Worm (Caenorhabditis elegans) whole organism, L2 larva: Measurements from ENCODE around the gene dod-6.

ENCODE experiments used
- C34F6.9 ChIP-seq: fragments of 150-350 bp; optimal IDR thresholded peaks from 2 replicates; lab custom pipeline; 2014; ENCODE audit warnings: missing biosample characterization, missing genetic modification characterization
- R02D3.7 ChIP-seq: fragments of 150-350 bp; optimal IDR thresholded peaks from 2 replicates; lab custom pipeline; 2014; ENCODE audit warnings: missing biosample characterization, missing genetic modification characterization
- Y55F3AM.14 ChIP-seq: fragments of 200-800 bp; sonication (Bioruptor generic); optimal IDR thresholded peaks from 2 replicates; lab custom pipeline; 2018; ENCODE audit warnings: mild to moderate bottlenecking, missing genetic modification characterization, missing compliant biosample characterization
- ZK546.5 ChIP-seq: sonication (generic microtip); optimal IDR thresholded peaks from 2 replicates; lab custom pipeline; 2017; ENCODE audit warnings: missing biosample characterization, missing genetic modification characterization
- alr-1 ChIP-seq: fragments of 150-350 bp; optimal IDR thresholded peaks from 2 replicates; lab custom pipeline; 2014; ENCODE audit warnings: missing biosample characterization, missing genetic modification characterization
- aly-2 ChIP-seq: fragments of 150-350 bp; optimal IDR thresholded peaks from 2 replicates; lab custom pipeline; 2014; ENCODE audit warnings: missing biosample characterization, missing genetic modification characterization
- ama-1 ChIP-seq: fragments of 150-350 bp; optimal IDR thresholded peaks from 2 replicates; lab custom pipeline; 2018; ENCODE audit warnings: inconsistent platforms
- ceh-82 ChIP-seq: fragments of 150-350 bp; optimal IDR thresholded peaks from 2 replicates; lab custom pipeline; 2014; ENCODE audit warnings: missing biosample characterization, missing genetic modification characterization
- crh-2 ChIP-seq: sonication (generic microtip); optimal IDR thresholded peaks from 2 replicates; lab custom pipeline; 2017; ENCODE audit warnings: missing biosample characterization, missing genetic modification characterization
- egl-27 ChIP-seq: sonication (generic microtip); optimal IDR thresholded peaks from 3 replicates; lab custom pipeline; 2017; ENCODE audit warnings: missing biosample characterization, missing genetic modification reagents, missing genetic modification characterization
- elt-1 ChIP-seq: fragments of 150-350 bp; optimal IDR thresholded peaks from 2 replicates; lab custom pipeline; 2014; ENCODE audit warnings: missing biosample characterization, missing genetic modification characterization
- elt-3 ChIP-seq: sonication (generic microtip); optimal IDR thresholded peaks from 2 replicates; lab custom pipeline; 2017; ENCODE audit warnings: missing biosample characterization, missing genetic modification characterization
- fos-1 ChIP-seq: fragments of 150-350 bp; optimal IDR thresholded peaks from 2 replicates; lab custom pipeline; 2014; ENCODE audit warnings: missing biosample characterization, missing genetic modification characterization
- gmeb-1 ChIP-seq: fragments of 150-350 bp; optimal IDR thresholded peaks from 2 replicates; lab custom pipeline; 2014; ENCODE audit warnings: missing biosample characterization, missing genetic modification characterization
- lin-11 ChIP-seq: fragments of 150-350 bp; sonication (generic microtip); optimal IDR thresholded peaks from 2 replicates; lab custom pipeline; 2014; ENCODE audit warnings: missing biosample characterization, missing genetic modification characterization, inconsistent platforms, mixed read lengths
- lsy-2 ChIP-seq, 2 experiments: fragments of 150-350 bp in 1 of 2; sonication (generic microtip) in 1 of 2; optimal IDR thresholded peaks; 2 replicates each; lab custom pipeline; 2014 to 2017; ENCODE audit warnings: missing biosample characterization in 2 of 2, missing genetic modification characterization in 2 of 2
- mab-5 ChIP-seq: fragments of 150-350 bp; optimal IDR thresholded peaks from 2 replicates; lab custom pipeline; 2014; ENCODE audit warnings: missing biosample characterization, missing genetic modification characterization
- mdl-1 ChIP-seq, 2 experiments: fragments of 150-350 bp in 1 of 2; sonication (generic microtip) in 1 of 2; optimal IDR thresholded peaks; 2 replicates each; lab custom pipeline; 2017; ENCODE audit warnings: missing biosample characterization in 2 of 2, missing genetic modification characterization in 2 of 2
- nhr-11 ChIP-seq: fragments of 150-350 bp; optimal IDR thresholded peaks from 2 replicates; lab custom pipeline; 2014; ENCODE audit warnings: missing biosample characterization, missing genetic modification characterization
- nhr-12 ChIP-seq: fragments of 150-350 bp; optimal IDR thresholded peaks from 2 replicates; lab custom pipeline; 2014; ENCODE audit warnings: missing biosample characterization, missing genetic modification characterization
- nhr-129 ChIP-seq: fragments of 150-350 bp; optimal IDR thresholded peaks from 2 replicates; lab custom pipeline; 2014; ENCODE audit warnings: missing biosample characterization, missing genetic modification characterization
- nhr-21 ChIP-seq: fragments of 150-350 bp; optimal IDR thresholded peaks from 2 replicates; lab custom pipeline; 2014; ENCODE audit warnings: missing biosample characterization, missing genetic modification characterization
- nhr-237 ChIP-seq: fragments of 150-350 bp; optimal IDR thresholded peaks from 2 replicates; lab custom pipeline; 2014; ENCODE audit warnings: missing biosample characterization, missing genetic modification characterization
- nhr-25 ChIP-seq: fragments of 150-350 bp; sonication (generic microtip); optimal IDR thresholded peaks from 3 replicates; lab custom pipeline; 2014; ENCODE audit warnings: missing biosample characterization, missing genetic modification characterization
- nhr-6 ChIP-seq: fragments of 150-350 bp; optimal IDR thresholded peaks from 2 replicates; lab custom pipeline; 2014; ENCODE audit warnings: missing biosample characterization, missing genetic modification characterization
- nhr-77 ChIP-seq: fragments of 150-350 bp; optimal IDR thresholded peaks from 2 replicates; lab custom pipeline; 2014; ENCODE audit warnings: missing biosample characterization, missing genetic modification characterization
- peb-1 ChIP-seq: fragments of 150-350 bp; optimal IDR thresholded peaks from 2 replicates; lab custom pipeline; 2014; ENCODE audit warnings: missing biosample characterization, missing genetic modification characterization
- sem-4 ChIP-seq: fragments of 150-350 bp; optimal IDR thresholded peaks from 2 replicates; lab custom pipeline; 2014; ENCODE audit warnings: missing biosample characterization, missing genetic modification reagents, missing genetic modification characterization
- skn-1 ChIP-seq: sonication (generic microtip); optimal IDR thresholded peaks from 2 replicates; lab custom pipeline; 2017; ENCODE audit warnings: missing biosample characterization, missing genetic modification characterization
- sma-3 ChIP-seq: sonication (generic microtip); optimal IDR thresholded peaks from 2 replicates; lab custom pipeline; 2016; ENCODE audit warnings: missing genetic modification reagents, missing genetic modification characterization, missing compliant biosample characterization
- sma-9 ChIP-seq, 2 experiments: fragments of 150-350 bp in 1 of 2; sonication (generic microtip) in 1 of 2; optimal IDR thresholded peaks; 2 replicates each; lab custom pipeline; 2014 to 2016; ENCODE audit warnings: missing genetic modification characterization in 2 of 2, mild to moderate bottlenecking in 1 of 2, missing biosample characterization in 1 of 2, missing compliant biosample characterization in 1 of 2, missing genetic modification reagents in 1 of 2, moderate library complexity in 1 of 2
- snpc-4 ChIP-seq: fragments of 150-350 bp; optimal IDR thresholded peaks from 2 replicates; lab custom pipeline; 2014; ENCODE audit warnings: missing biosample characterization, missing genetic modification characterization
- unc-39 ChIP-seq: fragments of 150-350 bp; optimal IDR thresholded peaks from 2 replicates; lab custom pipeline; 2014; ENCODE audit warnings: missing biosample characterization, missing genetic modification characterization
- unc-55 ChIP-seq: fragments of 150-350 bp; sonication (generic microtip); optimal IDR thresholded peaks from 3 replicates; lab custom pipeline; 2014; ENCODE audit warnings: missing biosample characterization, missing genetic modification reagents, missing genetic modification characterization
- unc-62 ChIP-seq: fragments of 150-350 bp; optimal IDR thresholded peaks from 2 replicates; lab custom pipeline; 2014; ENCODE audit warnings: missing biosample characterization, missing genetic modification reagents, missing genetic modification characterization
- zag-1 ChIP-seq: fragments of 150-350 bp; optimal IDR thresholded peaks from 2 replicates; lab custom pipeline; 2014; ENCODE audit warnings: missing biosample characterization, missing genetic modification characterization
- ztf-1 ChIP-seq: fragments of 200-800 bp; sonication (Bioruptor generic); conservative IDR thresholded peaks from 2 replicates; pipeline ENCODE4 v1.3.6; 2022; ENCODE audit warnings: missing genetic modification characterization, missing compliant biosample characterization
- ztf-11 ChIP-seq: sonication (generic microtip); optimal IDR thresholded peaks from 2 replicates; lab custom pipeline; 2017; ENCODE audit warnings: missing biosample characterization, missing genetic modification characterization
- ztf-4 ChIP-seq: fragments of 150-350 bp; optimal IDR thresholded peaks from 2 replicates; lab custom pipeline; 2014; ENCODE audit warnings: missing biosample characterization, missing genetic modification characterization

Gene dod-6

DNA sequence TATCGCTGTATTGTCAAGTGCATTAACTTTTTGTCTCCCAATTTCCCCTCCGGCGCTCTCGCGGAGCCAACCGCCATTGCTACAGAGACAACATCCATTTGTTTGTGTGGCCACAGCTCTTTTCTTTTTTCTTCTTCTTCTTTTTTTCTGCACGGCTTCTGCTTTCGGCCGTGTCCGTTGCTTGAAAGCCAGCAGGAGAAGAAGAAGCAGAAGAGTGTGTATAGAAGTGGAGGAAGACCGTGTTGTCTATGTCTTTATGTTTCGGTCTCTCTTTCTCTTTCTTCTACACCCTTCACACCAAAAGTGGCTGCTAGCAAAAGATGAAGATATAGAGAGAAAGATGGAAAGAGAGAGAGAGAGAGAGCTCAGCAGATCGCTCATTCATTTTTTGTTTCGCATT is 9.7 kb upstream of the dod-6 start:
- TF ChIP-seq nhr-129 (tag; lab: Kevin White, UChicago) (peak; percentile 40), fos-1 (tag; lab: Kevin White, UChicago) (no peak), C34F6.9 (tag; lab: Kevin White, UChicago) (peak; percentile 69), sma-9 (GFP tag; optimal IDR thresholded peaks at IDR 0.05; lab: Kevin White, UChicago) (no peak), sma-9 (tag; optimal IDR thresholded peaks at IDR 0.05; lab: Kevin White, UChicago) (no peak), lsy-2 (tag; optimal IDR thresholded peaks at IDR 0.05; lab: Kevin White, UChicago) (peak in 1 of 2 experiments; percentile 52), snpc-4 (tag; lab: Kevin White, UChicago) (peak; percentile 60), zag-1 (tag; lab: Kevin White, UChicago) (peak; percentile 20), ZK546.5 (tag; lab: Kevin White, UChicago) (no peak), unc-55 (peak; percentile 91), ceh-82 (tag; lab: Kevin White, UChicago) (no peak)

DNA sequence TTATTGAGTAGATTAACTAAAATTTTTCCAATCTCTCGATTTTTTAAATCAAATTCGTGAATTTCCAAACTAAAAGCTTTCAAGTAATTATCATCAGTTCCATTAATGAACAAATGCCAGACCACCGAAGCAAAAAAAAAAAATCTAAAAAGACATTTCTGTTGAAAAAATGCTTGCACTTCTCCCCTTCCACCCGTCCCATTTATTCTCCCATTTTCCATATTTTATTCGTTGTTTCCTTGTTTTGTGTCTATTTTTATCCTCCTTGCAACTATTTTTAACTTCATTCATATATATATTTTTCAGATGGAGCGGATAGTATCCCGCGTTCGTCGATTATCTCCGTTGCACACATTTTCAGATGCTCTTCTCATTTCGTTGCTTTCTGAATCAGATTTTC is 8.6 kb upstream of the dod-6 start, which contains the start of gene epac-1:
Gene epac-1, plus strand, starts transcription at position 301 of the 400 bp plus-strand sequence.
- no peak for TF ChIP-seq lsy-2 (tag; optimal IDR thresholded peaks at IDR 0.05; lab: Kevin White, UChicago)
- TF ChIP-seq peb-1 (tag; lab: Kevin White, UChicago): no peak
- no peak for TF ChIP-seq unc-62 (GFP tag; lab: Kevin White, UChicago)
- no peak for TF ChIP-seq sma-3 (GFP tag; lab: Kevin White, UChicago)
- TF ChIP-seq ztf-4 (tag; lab: Kevin White, UChicago): no peak
- TF ChIP-seq sem-4 (tag; lab: Kevin White, UChicago): no peak
- no peak for TF ChIP-seq skn-1 (tag; lab: Kevin White, UChicago)
- no peak for TF ChIP-seq nhr-77 (tag; lab: Kevin White, UChicago)
- no peak for TF ChIP-seq C34F6.9 (tag; lab: Kevin White, UChicago)

DNA sequence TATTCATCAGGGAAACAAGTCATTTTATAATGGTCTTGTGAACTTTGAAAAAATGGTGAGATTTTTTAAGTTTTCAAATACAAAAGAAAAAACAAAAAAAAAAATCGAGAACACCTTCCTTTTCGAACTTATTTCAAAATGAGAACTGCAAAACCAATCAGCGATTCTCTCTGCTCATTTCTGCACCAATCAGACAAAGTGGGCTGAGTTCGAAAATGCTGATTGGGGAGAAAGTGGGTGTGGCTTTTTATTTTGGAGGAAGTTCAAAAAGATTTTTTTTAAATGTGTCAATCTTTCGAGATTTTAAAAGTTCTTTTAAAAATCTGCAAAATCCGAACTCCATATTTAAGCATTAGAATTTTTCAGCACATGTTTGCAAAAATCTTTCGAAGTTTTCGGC is 2.9 kb upstream of the dod-6 start:
- TF ChIP-seq ama-1 (lab: Kevin White, UChicago) (no peak), ztf-1 (GFP tag; lab: Robert Waterston, UW) (no peak), nhr-11 (no peak), peb-1 (tag; lab: Kevin White, UChicago) (no peak), unc-39 (tag; lab: Kevin White, UChicago) (no peak), egl-27 (no peak), sma-3 (GFP tag; lab: Kevin White, UChicago) (no peak), mdl-1 (tag; optimal IDR thresholded peaks at IDR 0.05; lab: Kevin White, UChicago) (no peak), snpc-4 (tag; lab: Kevin White, UChicago) (no peak), ztf-11 (tag; lab: Kevin White, UChicago) (no peak), alr-1 (tag; lab: Kevin White, UChicago) (no peak), nhr-12 (tag; lab: Kevin White, UChicago) (no peak), nhr-237 (no peak), elt-3 (tag; lab: Kevin White, UChicago) (no peak), zag-1 (tag; lab: Kevin White, UChicago) (no peak)

DNA sequence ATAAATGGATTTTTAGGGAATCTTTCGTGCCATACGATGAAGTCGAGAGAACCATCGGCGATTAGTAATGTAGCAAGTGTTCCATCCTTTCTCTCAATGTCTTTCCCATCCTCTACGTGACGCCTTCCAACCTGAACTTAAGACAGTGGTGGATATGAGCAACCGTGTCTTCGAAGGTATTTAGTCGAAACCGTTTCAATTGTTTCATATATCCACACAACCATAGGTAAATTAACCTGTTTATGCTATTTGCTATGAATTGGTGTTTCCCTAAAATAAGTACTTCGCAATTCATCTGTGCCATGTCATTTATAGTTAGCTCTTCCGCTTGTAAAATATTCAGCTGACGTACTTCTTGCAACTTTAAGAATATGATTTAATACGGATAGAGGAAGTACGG is 1.6 kb upstream of the dod-6 start:
- no peak for TF ChIP-seq nhr-11
- no peak for TF ChIP-seq nhr-25 (tag; lab: Kevin White, UChicago)
- no peak for TF ChIP-seq nhr-77 (tag; lab: Kevin White, UChicago)
- no peak for TF ChIP-seq unc-39 (tag; lab: Kevin White, UChicago)
- TF ChIP-seq nhr-237: no peak
- no peak for TF ChIP-seq nhr-21 (tag; lab: Kevin White, UChicago)
- TF ChIP-seq C34F6.9 (tag; lab: Kevin White, UChicago): no peak
- no peak for TF ChIP-seq elt-3 (tag; lab: Kevin White, UChicago)
- no peak for TF ChIP-seq elt-1 (tag; lab: Kevin White, UChicago)
- no peak for TF ChIP-seq alr-1 (tag; lab: Kevin White, UChicago)
- no peak for TF ChIP-seq ama-1 (lab: Kevin White, UChicago)
- TF ChIP-seq nhr-6 (tag; lab: Kevin White, UChicago): no peak

DNA sequence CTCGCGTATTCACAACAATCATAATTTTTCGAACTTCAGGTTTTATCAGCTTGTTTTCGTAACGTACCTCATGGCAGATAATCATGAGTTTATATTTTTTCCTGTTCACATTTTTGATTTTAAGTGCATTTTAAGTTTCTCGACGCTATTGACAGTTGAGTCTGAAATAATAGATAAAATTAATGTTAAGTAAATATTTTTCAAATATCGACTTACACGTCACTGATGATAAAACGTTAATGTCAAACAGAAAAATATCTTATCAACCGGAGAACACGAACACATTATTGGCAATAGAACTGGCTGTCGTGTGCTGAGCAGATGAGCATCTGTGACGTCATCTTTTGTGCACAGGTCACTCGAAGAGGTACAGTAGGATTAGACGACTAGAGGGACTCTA is 720 bp upstream of the dod-6 start:
- TF ChIP-seq unc-62 (GFP tag; lab: Kevin White, UChicago) (no peak), R02D3.7 (tag; lab: Kevin White, UChicago) (no peak), nhr-21 (tag; lab: Kevin White, UChicago) (no peak), crh-2 (no peak), mab-5 (tag; lab: Kevin White, UChicago) (no peak), peb-1 (tag; lab: Kevin White, UChicago) (no peak), lin-11 (tag; lab: Kevin White, UChicago) (no peak), aly-2 (tag; lab: Kevin White, UChicago) (no peak), gmeb-1 (no peak), Y55F3AM.14 (GFP tag; lab: Kevin White, UChicago) (no peak), fos-1 (tag; lab: Kevin White, UChicago) (no peak), unc-55 (no peak), nhr-129 (tag; lab: Kevin White, UChicago) (no peak)
